Worm (Caenorhabditis elegans) whole organism, L2 larva: ENCODE measurements around the gene F26D2.13.

Source experiments
- R02D3.7 ChIP-seq: fragments of 150-350 bp; optimal IDR thresholded peaks from 2 replicates; lab custom pipeline; 2014; ENCODE audit warnings: missing biosample characterization, missing genetic modification characterization
- ZK546.5 ChIP-seq: sonication (generic microtip); optimal IDR thresholded peaks from 2 replicates; lab custom pipeline; 2017; ENCODE audit warnings: missing biosample characterization, missing genetic modification characterization
- aly-2 ChIP-seq: fragments of 150-350 bp; optimal IDR thresholded peaks from 2 replicates; lab custom pipeline; 2014; ENCODE audit warnings: missing biosample characterization, missing genetic modification characterization
- ceh-82 ChIP-seq: fragments of 150-350 bp; optimal IDR thresholded peaks from 2 replicates; lab custom pipeline; 2014; ENCODE audit warnings: missing biosample characterization, missing genetic modification characterization
- elt-3 ChIP-seq: sonication (generic microtip); optimal IDR thresholded peaks from 2 replicates; lab custom pipeline; 2017; ENCODE audit warnings: missing biosample characterization, missing genetic modification characterization
- fos-1 ChIP-seq: fragments of 150-350 bp; optimal IDR thresholded peaks from 2 replicates; lab custom pipeline; 2014; ENCODE audit warnings: missing biosample characterization, missing genetic modification characterization
- lin-11 ChIP-seq: fragments of 150-350 bp; sonication (generic microtip); optimal IDR thresholded peaks from 2 replicates; lab custom pipeline; 2014; ENCODE audit warnings: missing biosample characterization, missing genetic modification characterization, inconsistent platforms, mixed read lengths
- mdl-1 ChIP-seq, 2 experiments: fragments of 150-350 bp in 1 of 2; sonication (generic microtip) in 1 of 2; optimal IDR thresholded peaks; 2 replicates each; lab custom pipeline; 2017; ENCODE audit warnings: missing biosample characterization in 2 of 2, missing genetic modification characterization in 2 of 2
- nhr-11 ChIP-seq: fragments of 150-350 bp; optimal IDR thresholded peaks from 2 replicates; lab custom pipeline; 2014; ENCODE audit warnings: missing biosample characterization, missing genetic modification characterization
- nhr-21 ChIP-seq: fragments of 150-350 bp; optimal IDR thresholded peaks from 2 replicates; lab custom pipeline; 2014; ENCODE audit warnings: missing biosample characterization, missing genetic modification characterization
- skn-1 ChIP-seq: sonication (generic microtip); optimal IDR thresholded peaks from 2 replicates; lab custom pipeline; 2017; ENCODE audit warnings: missing biosample characterization, missing genetic modification characterization

DNA sequence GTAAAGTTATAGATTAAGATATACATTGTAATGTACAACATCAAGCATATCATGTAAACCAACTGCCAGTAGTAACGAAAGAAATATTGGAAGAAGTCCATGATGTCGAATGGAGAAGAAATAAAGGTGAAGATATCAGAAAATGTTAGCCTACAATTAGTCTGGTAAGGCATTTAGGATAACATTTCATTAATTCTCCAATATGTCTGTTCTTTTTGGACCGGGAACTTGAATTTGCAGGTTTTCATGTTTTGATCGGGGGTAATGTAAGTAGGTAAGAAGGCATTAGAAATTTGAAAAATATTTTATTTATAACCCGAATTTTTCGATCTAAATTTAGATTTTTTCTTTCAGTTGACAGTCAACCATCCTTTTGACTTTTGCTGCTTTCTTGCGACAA, 41.7 kb downstream of the F26D2.13 start, which contains the start of gene srd-63:
- TF ChIP-seq nhr-21 (tag; lab: Kevin White, UChicago) (no peak), aly-2 (no peak), elt-3 (no peak), ZK546.5 (tag; lab: Kevin White, UChicago) (no peak), mdl-1 (tag; optimal IDR thresholded peaks at IDR 0.05; lab: Kevin White, UChicago) (no peak), R02D3.7 (no peak), fos-1 (tag; lab: Kevin White, UChicago) (no peak), lin-11 (tag; lab: Kevin White, UChicago) (no peak), nhr-11 (tag; lab: Kevin White, UChicago) (no peak), skn-1 (tag; lab: Kevin White, UChicago) (no peak), ceh-82 (no peak)
